Fruit fly (Drosophila melanogaster) whole organism, embryonic: ENCODE results near the gene Dpy-30L1.

Experiments used
- Abd-B ChIP-seq: fragments of 200-800 bp; sonication (Bioruptor generic); optimal IDR thresholded peaks from 2 replicates; lab custom pipeline; 2018; ENCODE audit warnings: missing biosample characterization, mild to moderate bottlenecking, missing genetic modification characterization, moderate library complexity
- BtbVII ChIP-seq: fragments of 200-800 bp; sonication (Bioruptor generic); optimal IDR thresholded peaks from 3 replicates; lab custom pipeline; 2017; ENCODE audit warnings: missing biosample characterization, mild to moderate bottlenecking, missing genetic modification characterization
- C15 ChIP-seq: fragments of 200-800 bp; sonication (Bioruptor generic); IDR thresholded peaks from 3 replicates; pipeline ENCODE4 v1.3.6; 2022; ENCODE audit warnings: missing biosample characterization, missing genetic modification characterization
- CG11695 ChIP-seq: fragments of 200-800 bp; sonication (Bioruptor generic); IDR thresholded peaks from 3 replicates; pipeline ENCODE4 v1.3.6; 2022; ENCODE audit warnings: missing biosample characterization, missing genetic modification characterization
- CG12391 ChIP-seq: fragments of 200-800 bp; sonication (Bioruptor generic); optimal IDR thresholded peaks from 3 replicates; lab custom pipeline; 2018; ENCODE audit warnings: missing biosample characterization, mild to moderate bottlenecking, missing genetic modification characterization, moderate library complexity
- CG12744 ChIP-seq: fragments of 200-800 bp; sonication (Bioruptor generic); optimal IDR thresholded peaks from 2 replicates; lab custom pipeline; 2016; ENCODE audit warnings: missing biosample characterization, missing genetic modification characterization
- CG13775 ChIP-seq: fragments of 200-800 bp; sonication (Bioruptor generic); optimal IDR thresholded peaks from 3 replicates; lab custom pipeline; 2017; ENCODE audit warnings: missing biosample characterization, mild to moderate bottlenecking, missing genetic modification characterization
- CG14667 ChIP-seq: fragments of 200-800 bp; sonication (Bioruptor generic); IDR thresholded peaks from 2 replicates; pipeline ENCODE4 v1.3.6; 2022; ENCODE audit warnings: missing biosample characterization, missing genetic modification characterization
- CG14965 ChIP-seq: fragments of 200-800 bp; sonication (Bioruptor generic); optimal IDR thresholded peaks from 2 replicates; lab custom pipeline; 2016; ENCODE audit warnings: missing biosample characterization, missing genetic modification characterization, borderline replicate concordance
- CG17186 ChIP-seq: fragments of 200-800 bp; sonication (Bioruptor generic); optimal IDR thresholded peaks from 3 replicates; lab custom pipeline; 2017; ENCODE audit warnings: missing biosample characterization, missing genetic modification reagents, missing genetic modification characterization
- CG1792 ChIP-seq: fragments of 200-800 bp; sonication (Bioruptor generic); optimal IDR thresholded peaks from 2 replicates; lab custom pipeline; 2016; ENCODE audit warnings: missing biosample characterization, missing genetic modification characterization
- CG18619 ChIP-seq: fragments of 200-800 bp; sonication (Bioruptor generic); optimal IDR thresholded peaks from 3 replicates; lab custom pipeline; 2017; ENCODE audit warnings: missing biosample characterization, mild to moderate bottlenecking, missing genetic modification characterization
- CG31224 ChIP-seq: fragments of 200-800 bp; sonication (Bioruptor generic); IDR thresholded peaks from 2 replicates; pipeline ENCODE4 v1.3.6; 2022; ENCODE audit warnings: missing biosample characterization, missing genetic modification characterization
- CG32532 ChIP-seq: fragments of 200-800 bp; sonication (Bioruptor generic); IDR thresholded peaks from 2 replicates; pipeline ENCODE4 v1.3.6; 2022; ENCODE audit warnings: missing biosample characterization, missing genetic modification characterization
- CG43689 ChIP-seq: fragments of 200-800 bp; sonication (Bioruptor generic); IDR thresholded peaks from 2 replicates; pipeline ENCODE4 v1.3.6; 2022; ENCODE audit warnings: missing biosample characterization, missing genetic modification characterization
- CG8089 ChIP-seq: fragments of 200-800 bp; sonication (Bioruptor generic); optimal IDR thresholded peaks from 3 replicates; lab custom pipeline; 2016; ENCODE audit warnings: missing biosample characterization, missing genetic modification characterization
- Dref ChIP-seq: fragments of 200-800 bp; sonication (Bioruptor generic); IDR thresholded peaks from 2 replicates; pipeline ENCODE4 v1.3.6; 2022; ENCODE audit warnings: missing biosample characterization, missing genetic modification characterization
- Hand ChIP-seq: fragments of 200-800 bp; sonication (Bioruptor generic); optimal IDR thresholded peaks from 2 replicates; lab custom pipeline; 2017; ENCODE audit warnings: mild to moderate bottlenecking, missing biosample characterization, missing genetic modification reagents, missing genetic modification characterization
- Hr78 ChIP-seq, 2 experiments: fragments of 200-800 bp in 1 of 2; fragments of >200 bp in 1 of 2; sonication (Bioruptor generic) in 1 of 2; optimal IDR thresholded peaks; 2 replicates each; lab custom pipeline; 2017 to 2019; ENCODE audit warnings: missing biosample characterization in 2 of 2, missing genetic modification characterization in 2 of 2, mild to moderate bottlenecking in 1 of 2, moderate library complexity in 1 of 2
- Max ChIP-seq: fragments of 200-800 bp; sonication (Bioruptor generic); optimal IDR thresholded peaks from 2 replicates; lab custom pipeline; 2016; ENCODE audit warnings: missing biosample characterization, mild to moderate bottlenecking, missing genetic modification characterization
- Neu2 ChIP-seq: fragments of 200-800 bp; sonication (Bioruptor generic); optimal IDR thresholded peaks from 3 replicates; lab custom pipeline; 2016; ENCODE audit warnings: missing biosample characterization, missing genetic modification characterization, borderline replicate concordance
- Xbp1 ChIP-seq: fragments of 200-800 bp; sonication (Bioruptor generic); optimal IDR thresholded peaks from 3 replicates; lab custom pipeline; 2016; ENCODE audit warnings: missing biosample characterization, mild to moderate bottlenecking, missing genetic modification characterization
- bab2 ChIP-seq: fragments of 200-800 bp; sonication (Bioruptor generic); optimal IDR thresholded peaks from 2 replicates; lab custom pipeline; 2016; ENCODE audit warnings: missing biosample characterization, missing genetic modification characterization
- cas ChIP-seq: fragments of 200-800 bp; sonication (Bioruptor generic); IDR thresholded peaks from 2 replicates; pipeline ENCODE4 v1.3.6; 2022; ENCODE audit warnings: missing biosample characterization, missing genetic modification characterization
- ci ChIP-seq: fragments of 200-800 bp; sonication (Bioruptor generic); IDR thresholded peaks from 3 replicates; pipeline ENCODE4 v1.3.6; 2022; ENCODE audit warnings: missing biosample characterization, missing genetic modification characterization
- crc ChIP-seq: fragments of 200-800 bp; sonication (Bioruptor generic); optimal IDR thresholded peaks from 2 replicates; lab custom pipeline; 2016; ENCODE audit warnings: missing biosample characterization, missing genetic modification characterization
- croc ChIP-seq: fragments of 200-800 bp; sonication (Bioruptor generic); conservative IDR thresholded peaks from 3 replicates; pipeline ENCODE4 v1.3.6; 2022; ENCODE audit warnings: missing biosample characterization, missing genetic modification characterization
- crol ChIP-seq: fragments of 200-800 bp; sonication (Bioruptor generic); IDR thresholded peaks from 2 replicates; pipeline ENCODE4 v1.3.6; 2022; ENCODE audit warnings: missing biosample characterization, missing genetic modification characterization
- dpn ChIP-seq, 2 experiments: fragments of 200-800 bp; sonication (Bioruptor generic); optimal IDR thresholded peaks; 3 replicates each; lab custom pipeline; 2016; ENCODE audit warnings: missing biosample characterization in 2 of 2, missing genetic modification characterization in 2 of 2
- gro ChIP-seq: fragments of 200-800 bp; sonication (Bioruptor generic); optimal IDR thresholded peaks from 2 replicates; lab custom pipeline; 2016; ENCODE audit warnings: missing biosample characterization, missing genetic modification characterization
- hb ChIP-seq: fragments of 200-800 bp; sonication (Bioruptor generic); IDR thresholded peaks from 3 replicates; pipeline ENCODE4 v1.3.6; 2022; ENCODE audit warnings: missing biosample characterization, missing genetic modification characterization; ENCODE audit not compliant: partially characterized antibody
- hth ChIP-seq: fragments of >200 bp; optimal IDR thresholded peaks from 2 replicates; lab custom pipeline; 2017; ENCODE audit warnings: inconsistent platforms
- kni ChIP-seq: fragments of 200-800 bp; sonication (Bioruptor generic); optimal IDR thresholded peaks from 3 replicates; lab custom pipeline; 2017; ENCODE audit warnings: mild to moderate bottlenecking, missing biosample characterization, missing genetic modification reagents, missing genetic modification characterization
- lab ChIP-seq: fragments of 200-800 bp; sonication (Bioruptor generic); optimal IDR thresholded peaks from 3 replicates; lab custom pipeline; 2017; ENCODE audit warnings: missing biosample characterization, missing genetic modification characterization, mild to moderate bottlenecking, moderate library complexity, missing genetic modification reagents
- lilli ChIP-seq: fragments of 200-800 bp; sonication (Bioruptor generic); optimal IDR thresholded peaks from 3 replicates; lab custom pipeline; 2016; ENCODE audit warnings: missing biosample characterization, missing genetic modification characterization
- nmo ChIP-seq: fragments of 200-800 bp; sonication (Bioruptor generic); optimal IDR thresholded peaks from 2 replicates; lab custom pipeline; 2018; ENCODE audit warnings: missing biosample characterization, mild to moderate bottlenecking, missing genetic modification characterization, moderate library complexity
- pita ChIP-seq: fragments of 200-800 bp; sonication (Bioruptor generic); optimal IDR thresholded peaks from 2 replicates; lab custom pipeline; 2017; ENCODE audit warnings: missing biosample characterization, mild to moderate bottlenecking, missing genetic modification characterization
- pum ChIP-seq: fragments of 200-800 bp; sonication (Bioruptor generic); optimal IDR thresholded peaks from 2 replicates; lab custom pipeline; 2016; ENCODE audit warnings: missing biosample characterization, missing genetic modification characterization
- run ChIP-seq: fragments of 200-800 bp; sonication (Bioruptor generic); optimal IDR thresholded peaks from 3 replicates; lab custom pipeline; 2018; ENCODE audit warnings: missing biosample characterization, mild to moderate bottlenecking, missing genetic modification characterization
- salm ChIP-seq: fragments of 200-800 bp; sonication (Bioruptor generic); optimal IDR thresholded peaks from 2 replicates; lab custom pipeline; 2018; ENCODE audit warnings: missing biosample characterization, mild to moderate bottlenecking, missing genetic modification characterization
- seq ChIP-seq: fragments of 200-800 bp; sonication (Bioruptor generic); IDR thresholded peaks from 2 replicates; pipeline ENCODE4 v1.3.6; 2022; ENCODE audit warnings: missing biosample characterization, missing genetic modification characterization
- shn ChIP-seq: fragments of 200-800 bp; sonication (Bioruptor generic); optimal IDR thresholded peaks from 3 replicates; lab custom pipeline; 2016; ENCODE audit warnings: missing biosample characterization, missing genetic modification characterization
- sima ChIP-seq: fragments of 200-800 bp; sonication (Bioruptor generic); optimal IDR thresholded peaks from 2 replicates; lab custom pipeline; 2016; ENCODE audit warnings: missing biosample characterization, missing genetic modification characterization
- slou ChIP-seq: fragments of 200-800 bp; sonication (Bioruptor generic); optimal IDR thresholded peaks from 3 replicates; lab custom pipeline; 2016; ENCODE audit warnings: missing biosample characterization, missing genetic modification characterization
- stc ChIP-seq: fragments of 200-800 bp; sonication (Bioruptor generic); IDR thresholded peaks from 2 replicates; pipeline ENCODE4 v1.3.6; 2022; ENCODE audit warnings: missing biosample characterization, missing genetic modification characterization
- tap ChIP-seq: fragments of 200-800 bp; optimal IDR thresholded peaks from 3 replicates; lab custom pipeline; 2019; ENCODE audit warnings: missing biosample characterization, mild to moderate bottlenecking, missing genetic modification characterization, moderate library complexity
- twi ChIP-seq: fragments of 200-800 bp; optimal IDR thresholded peaks from 2 replicates; lab custom pipeline; 2019; ENCODE audit warnings: missing biosample characterization, mild to moderate bottlenecking, missing genetic modification characterization, moderate library complexity
- vvl ChIP-seq: fragments of 200-800 bp; sonication (Bioruptor generic); IDR thresholded peaks from 2 replicates; pipeline ENCODE4 v1.3.6; 2022; ENCODE audit warnings: missing biosample characterization, missing genetic modification characterization
- zf30C ChIP-seq: fragments of 200-800 bp; sonication (Bioruptor generic); optimal IDR thresholded peaks from 3 replicates; lab custom pipeline; 2018; ENCODE audit warnings: missing biosample characterization, mild to moderate bottlenecking, missing genetic modification characterization

The Dpy-30L1 gene

DNA sequence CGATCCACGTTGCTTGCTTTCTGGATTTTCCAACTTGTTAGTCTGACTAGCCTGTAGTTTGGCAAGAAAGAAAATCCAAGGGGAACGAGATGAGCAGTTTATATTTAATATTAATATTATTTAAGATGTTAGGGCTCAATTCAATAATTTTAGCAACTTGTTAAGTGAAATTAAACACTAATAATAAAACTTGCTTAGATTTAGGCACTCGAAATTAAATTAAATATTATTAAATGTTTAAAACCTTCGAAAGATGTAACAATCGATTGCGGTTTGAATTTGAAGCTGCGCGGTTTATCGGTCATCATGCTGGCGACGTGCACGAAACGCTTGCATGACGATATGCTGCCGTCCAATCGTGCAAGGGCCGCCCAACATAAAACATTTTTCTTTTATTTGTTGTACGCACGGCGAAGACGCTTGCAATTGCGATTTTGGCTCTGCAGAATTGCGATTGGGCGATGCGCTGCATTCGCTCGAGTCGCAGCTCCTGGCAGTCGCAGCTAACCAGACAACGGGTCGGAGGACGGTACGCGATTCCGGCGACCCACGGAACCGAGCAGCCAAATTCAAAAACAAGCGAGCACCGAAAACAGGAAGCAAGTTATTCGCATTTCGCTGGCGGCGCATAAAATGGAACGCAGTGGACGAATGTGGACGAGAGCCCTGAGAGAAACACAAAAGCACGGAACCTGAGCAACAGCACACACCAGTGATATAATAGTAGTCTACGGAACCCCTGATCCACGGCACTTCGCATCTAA is 4.7 kb downstream of the Dpy-30L1 start, which contains the start of the genes Vha16-5 and CG12299 (continued):
- TF ChIP-seq Neu2: no peak
- TF ChIP-seq CG12744 (GFP tag; lab: Kevin White, UChicago): peak; percentile 69
- peak; percentile 70 for TF ChIP-seq CG14667 (GFP tag; lab: Robert Waterston, UW)
- no peak for TF ChIP-seq tap
- TF ChIP-seq CG13775 (GFP tag; lab: Kevin White, UChicago): peak; percentile 91
- peak; percentile 79 for TF ChIP-seq CG43689
- TF ChIP-seq salm (tag; lab: Kevin White, UChicago): peak; percentile 24
- TF ChIP-seq CG14965: peak; percentile 9
- peak; percentile 78 for TF ChIP-seq pum
- peak; percentile 84 for TF ChIP-seq hb
- peak; percentile 94 for TF ChIP-seq lilli
- peak; percentile 68; the same call in 1 of the 2 replicates for TF ChIP-seq stc (GFP tag; lab: Robert Waterston, UW)
- TF ChIP-seq CG18619 (GFP tag; lab: Kevin White, UChicago): peak; percentile 63
- TF ChIP-seq kni (GFP tag; lab: Kevin White, UChicago): no peak
- TF ChIP-seq Dref: peak; percentile 74
- TF ChIP-seq croc (GFP tag; lab: Robert Waterston, UW): peak; percentile 70; the same call in 2 of the 3 replicates
- peak; percentile 83 for TF ChIP-seq bab2 (GFP tag; lab: Kevin White, UChicago)
- TF ChIP-seq CG8089 (GFP tag; lab: Kevin White, UChicago): peak; percentile 81
- no peak for TF ChIP-seq lab (GFP tag; lab: Kevin White, UChicago)
- 0 out of 3 replicates have a peak, but pooled peaks have one; percentile 29 for TF ChIP-seq C15 (GFP tag; lab: Robert Waterston, UW)
- TF ChIP-seq Hr78 (GFP tag; optimal IDR thresholded peaks at IDR 0.05; lab: Kevin White, UChicago): no peak
- TF ChIP-seq crol: 0 out of 2 replicates have a peak, but pooled peaks have one; percentile 12
- peak; percentile 99 for TF ChIP-seq CG1792 (GFP tag; lab: Kevin White, UChicago)
- TF ChIP-seq pita (GFP tag; lab: Kevin White, UChicago): no peak
- TF ChIP-seq seq (GFP tag; lab: Robert Waterston, UW): peak; percentile 34; the same call in 1 of the 2 replicates
- no peak for TF ChIP-seq BtbVII (GFP tag; lab: Kevin White, UChicago)
- TF ChIP-seq CG11695: peak; percentile 29; the same call in 1 of the 3 replicates
- TF ChIP-seq Abd-B (GFP tag; lab: Kevin White, UChicago): peak; percentile 71
- peak; percentile 91 for TF ChIP-seq CG32532
- peak; percentile 76 for TF ChIP-seq gro (GFP tag; lab: Kevin White, UChicago)
- TF ChIP-seq crc (GFP tag; lab: Kevin White, UChicago): no peak
- TF ChIP-seq CG17186: peak; percentile 61
- TF ChIP-seq Max (GFP tag; lab: Kevin White, UChicago): peak; percentile 74
- no peak for TF ChIP-seq zf30C (GFP tag; lab: Kevin White, UChicago)
- TF ChIP-seq vvl (GFP tag; lab: Robert Waterston, UW): peak; percentile 95
- TF ChIP-seq sima (GFP tag; lab: Kevin White, UChicago): no peak
- TF ChIP-seq hth (lab: Kevin White, UChicago): no peak
- TF ChIP-seq dpn (GFP tag; optimal IDR thresholded peaks at IDR 0.05; lab: Kevin White, UChicago): peak in 1 of 2 experiments; percentile 90
- TF ChIP-seq cas (GFP tag; lab: Robert Waterston, UW): peak; percentile 75
- TF ChIP-seq Hand: no peak
- TF ChIP-seq CG12391 (tag; lab: Kevin White, UChicago): peak; percentile 83
- TF ChIP-seq CG31224 (GFP tag; lab: Robert Waterston, UW): peak; percentile 64
- peak; percentile 90 for TF ChIP-seq shn (GFP tag; lab: Kevin White, UChicago)
- TF ChIP-seq twi (tag; lab: Kevin White, UChicago): peak; percentile 37
- TF ChIP-seq slou (GFP tag; lab: Kevin White, UChicago): peak; percentile 57
- TF ChIP-seq nmo (GFP tag; lab: Kevin White, UChicago): peak; percentile 75
- no peak for TF ChIP-seq run
- peak; percentile 97 for TF ChIP-seq ci (GFP tag; lab: Robert Waterston, UW)
- peak; percentile 96 for TF ChIP-seq Xbp1 (GFP tag; lab: Kevin White, UChicago)
